Worm (Caenorhabditis elegans) whole organism, L3 larva: ENCODE measurements around the gene C06A1.7.

Experiments
- R02D3.7 ChIP-seq: fragments of 150-350 bp; optimal IDR thresholded peaks from 2 replicates; lab custom pipeline; 2014; ENCODE audit warnings: missing biosample characterization, missing genetic modification characterization
- ZK546.5 ChIP-seq: sonication (generic microtip); optimal IDR thresholded peaks from 2 replicates; lab custom pipeline; 2017; ENCODE audit warnings: missing biosample characterization, missing genetic modification characterization
- ama-1 ChIP-seq: fragments of 150-350 bp; optimal IDR thresholded peaks from 2 replicates; lab custom pipeline; 2018
- ceh-16 ChIP-seq: sonication (generic microtip); optimal IDR thresholded peaks from 2 replicates; lab custom pipeline; 2017; ENCODE audit warnings: missing biosample characterization, missing genetic modification characterization
- ceh-82 ChIP-seq: fragments of 150-350 bp; optimal IDR thresholded peaks from 2 replicates; lab custom pipeline; 2014; ENCODE audit warnings: missing biosample characterization, missing genetic modification characterization
- ceh-9 ChIP-seq: sonication (generic microtip); optimal IDR thresholded peaks from 2 replicates; lab custom pipeline; 2018; ENCODE audit warnings: missing biosample characterization, missing genetic modification characterization
- daf-12 ChIP-seq: fragments of 150-350 bp; optimal IDR thresholded peaks from 2 replicates; lab custom pipeline; 2014; ENCODE audit warnings: missing biosample characterization, missing genetic modification reagents, missing genetic modification characterization
- egl-27 ChIP-seq: sonication (generic microtip); optimal IDR thresholded peaks from 4 replicates; lab custom pipeline; 2017; ENCODE audit warnings: missing biosample characterization, missing genetic modification reagents, missing genetic modification characterization
- egl-5 ChIP-seq: fragments of 150-350 bp; optimal IDR thresholded peaks from 2 replicates; lab custom pipeline; 2017; ENCODE audit warnings: missing biosample characterization, missing genetic modification reagents, missing genetic modification characterization, inconsistent platforms
- elt-1 ChIP-seq: fragments of 150-350 bp; optimal IDR thresholded peaks from 2 replicates; lab custom pipeline; 2014; ENCODE audit warnings: missing biosample characterization, missing genetic modification characterization
- elt-2 ChIP-seq: sonication (generic microtip); optimal IDR thresholded peaks from 2 replicates; lab custom pipeline; 2016; ENCODE audit warnings: missing genetic modification reagents, mild to moderate bottlenecking, missing genetic modification characterization, missing compliant biosample characterization
- elt-3 ChIP-seq, 3 experiments: fragments of 150-350 bp in 1 of 3; sonication (generic microtip) in 2 of 3; optimal IDR thresholded peaks; 2 replicates in 2 of 3; 4 replicates in 1 of 3; lab custom pipeline; 2014 to 2017; ENCODE audit warnings: missing biosample characterization in 3 of 3, missing genetic modification characterization in 3 of 3
- eor-1 ChIP-seq, 2 experiments: fragments of 150-350 bp; optimal IDR thresholded peaks; 2 replicates each; lab custom pipeline; 2014 to 2018; ENCODE audit warnings: missing biosample characterization in 2 of 2, missing genetic modification characterization in 2 of 2
- fkh-2 ChIP-seq: fragments of 150-350 bp; optimal IDR thresholded peaks from 2 replicates; lab custom pipeline; 2014; ENCODE audit warnings: missing biosample characterization, missing genetic modification reagents, missing genetic modification characterization
- fos-1 ChIP-seq: fragments of 150-350 bp; optimal IDR thresholded peaks from 2 replicates; lab custom pipeline; 2014; ENCODE audit warnings: missing biosample characterization, missing genetic modification characterization
- hmg-11 ChIP-seq: sonication (generic microtip); optimal IDR thresholded peaks from 2 replicates; lab custom pipeline; 2016; ENCODE audit warnings: missing genetic modification characterization, missing compliant biosample characterization
- jun-1 ChIP-seq: fragments of 150-350 bp; optimal IDR thresholded peaks from 2 replicates; lab custom pipeline; 2014; ENCODE audit warnings: missing biosample characterization, missing genetic modification reagents, missing genetic modification characterization
- lin-15B ChIP-seq: fragments of 150-350 bp; optimal IDR thresholded peaks from 2 replicates; lab custom pipeline; 2014; ENCODE audit warnings: missing biosample characterization, missing genetic modification characterization
- lin-39 ChIP-seq: fragments of 150-350 bp; optimal IDR thresholded peaks from 2 replicates; lab custom pipeline; 2018; ENCODE audit warnings: missing biosample characterization, missing genetic modification reagents, missing genetic modification characterization
- lsy-12 ChIP-seq: sonication (generic microtip); optimal IDR thresholded peaks from 2 replicates; lab custom pipeline; 2016; ENCODE audit warnings: mild to moderate bottlenecking, missing genetic modification characterization, missing compliant biosample characterization
- mdl-1 ChIP-seq: fragments of 150-350 bp; optimal IDR thresholded peaks from 2 replicates; lab custom pipeline; 2014; ENCODE audit warnings: missing biosample characterization, missing genetic modification characterization
- mml-1 ChIP-seq: fragments of 150-350 bp; sonication (generic microtip); optimal IDR thresholded peaks from 3 replicates; lab custom pipeline; 2014; ENCODE audit warnings: missing biosample characterization, missing genetic modification characterization
- nfya-1 ChIP-seq: sonication (generic microtip); optimal IDR thresholded peaks from 2 replicates; lab custom pipeline; 2017; ENCODE audit warnings: missing genetic modification characterization, mild to moderate bottlenecking, missing compliant biosample characterization, antibody characterized with exemption, moderate library complexity; ENCODE audit not compliant: insufficient read depth
- nhr-11 ChIP-seq: fragments of 150-350 bp; optimal IDR thresholded peaks from 2 replicates; lab custom pipeline; 2014; ENCODE audit warnings: missing biosample characterization, missing genetic modification characterization
- nhr-12 ChIP-seq: fragments of 150-350 bp; optimal IDR thresholded peaks from 2 replicates; lab custom pipeline; 2014; ENCODE audit warnings: missing biosample characterization, missing genetic modification characterization
- nhr-23 ChIP-seq: fragments of 150-350 bp; optimal IDR thresholded peaks from 2 replicates; lab custom pipeline; 2014; ENCODE audit warnings: missing biosample characterization, missing genetic modification reagents, missing genetic modification characterization
- nhr-25 ChIP-seq: sonication (generic microtip); optimal IDR thresholded peaks from 2 replicates; lab custom pipeline; 2017; ENCODE audit warnings: missing biosample characterization, missing genetic modification characterization
- nhr-28 ChIP-seq: fragments of 150-350 bp; optimal IDR thresholded peaks from 2 replicates; lab custom pipeline; 2014; ENCODE audit warnings: missing biosample characterization, missing genetic modification characterization
- nhr-43 ChIP-seq: sonication (generic microtip); optimal IDR thresholded peaks from 2 replicates; lab custom pipeline; 2016; ENCODE audit warnings: mild to moderate bottlenecking, missing genetic modification characterization, missing compliant biosample characterization; ENCODE audit not compliant: poor library complexity, severe bottlenecking
- nhr-76 ChIP-seq: fragments of 150-350 bp; sonication (generic microtip); optimal IDR thresholded peaks from 5 replicates; lab custom pipeline; 2014; ENCODE audit warnings: missing biosample characterization, missing genetic modification characterization
- pha-4 ChIP-seq: fragments of 150-350 bp; optimal IDR thresholded peaks from 2 replicates; lab custom pipeline; 2014; ENCODE audit warnings: missing biosample characterization, missing genetic modification reagents, missing genetic modification characterization
- pqm-1 ChIP-seq: fragments of 150-350 bp; optimal IDR thresholded peaks from 2 replicates; lab custom pipeline; 2017; ENCODE audit warnings: missing biosample characterization, missing genetic modification characterization, inconsistent platforms
- sea-2 ChIP-seq: fragments of 150-350 bp; sonication (generic microtip); optimal IDR thresholded peaks from 4 replicates; lab custom pipeline; 2014; ENCODE audit warnings: missing biosample characterization, missing genetic modification reagents, missing genetic modification characterization
- skn-1 ChIP-seq: fragments of 150-350 bp; optimal IDR thresholded peaks from 2 replicates; lab custom pipeline; 2014; ENCODE audit warnings: missing biosample characterization, missing genetic modification characterization
- snpc-4 ChIP-seq: fragments of 150-350 bp; optimal IDR thresholded peaks from 2 replicates; lab custom pipeline; 2014; ENCODE audit warnings: missing biosample characterization, missing genetic modification characterization
- tbx-2 ChIP-seq: sonication (generic microtip); optimal IDR thresholded peaks from 2 replicates; lab custom pipeline; 2016; ENCODE audit warnings: mild to moderate bottlenecking, missing genetic modification characterization, missing compliant biosample characterization
- unc-39 ChIP-seq: sonication (generic microtip); optimal IDR thresholded peaks from 4 replicates; lab custom pipeline; 2017; ENCODE audit warnings: missing biosample characterization, missing genetic modification characterization
- unc-62 ChIP-seq: fragments of 150-350 bp; sonication (generic microtip); optimal IDR thresholded peaks from 4 replicates; lab custom pipeline; 2014; ENCODE audit warnings: missing biosample characterization, missing genetic modification reagents, missing genetic modification characterization
- zag-1 ChIP-seq: fragments of 150-350 bp; optimal IDR thresholded peaks from 2 replicates; lab custom pipeline; 2014; ENCODE audit warnings: missing biosample characterization, missing genetic modification characterization
- ztf-11 ChIP-seq: fragments of 150-350 bp; optimal IDR thresholded peaks from 2 replicates; lab custom pipeline; 2014; ENCODE audit warnings: missing biosample characterization, missing genetic modification characterization
- ztf-4 ChIP-seq: fragments of 150-350 bp; optimal IDR thresholded peaks from 2 replicates; lab custom pipeline; 2014; ENCODE audit warnings: missing biosample characterization, missing genetic modification characterization

The C06A1.7 gene

ce11 chrII:10555484-10556075 is 9.1 kb upstream of the C06A1.7 start (continued):
- no peak for TF ChIP-seq ZK546.5 (tag; lab: Kevin White, UChicago)
- TF ChIP-seq pqm-1 (tag; lab: Kevin White, UChicago), result no peak
- no peak for TF ChIP-seq lin-39 (tag; lab: Kevin White, UChicago)
- TF ChIP-seq nfya-1 (tag; lab: Kevin White, UChicago), result peak; percentile 23
- no peak for TF ChIP-seq elt-1 (tag; lab: Kevin White, UChicago)
- TF ChIP-seq nhr-43 (tag; lab: Kevin White, UChicago), result peak; percentile 38
- peak; percentile 19 for TF ChIP-seq tbx-2 (tag; lab: Kevin White, UChicago)
- peak; percentile 28 for TF ChIP-seq hmg-11
- TF ChIP-seq skn-1 (tag; lab: Kevin White, UChicago), result no peak
- no peak for TF ChIP-seq ceh-9 (tag; lab: Kevin White, UChicago)
- no peak for TF ChIP-seq mdl-1 (tag; lab: Kevin White, UChicago)

ce11 chrII:10556550-10557205 is 8.0 kb upstream of the C06A1.7 start:
- TF ChIP-seq egl-5 (tag; lab: Kevin White, UChicago) (no peak), lin-39 (tag; lab: Kevin White, UChicago) (no peak), nhr-28 (tag; lab: Kevin White, UChicago) (no peak), jun-1 (tag; lab: Kevin White, UChicago) (no peak), ceh-16 (no peak), pha-4 (tag; lab: Kevin White, UChicago) (peak; percentile 69), pqm-1 (tag; lab: Kevin White, UChicago) (peak; percentile 2), nhr-76 (no peak), elt-2 (no peak), ceh-82 (tag; lab: Kevin White, UChicago) (no peak), nfya-1 (tag; lab: Kevin White, UChicago) (peak; percentile 34), ama-1 (lab: Kevin White, UChicago) (peak; percentile 90), mdl-1 (tag; lab: Kevin White, UChicago) (no peak)
- TF ChIP-seq, all 47 proteins: peak for 4

ce11 chrII:10557206-10557574 is 7.5 kb upstream of the C06A1.7 start:
- TF ChIP-seq elt-3 (tag; optimal IDR thresholded peaks at IDR 0.05; lab: Kevin White, UChicago) (peak in 1 of 3 experiments; percentile 49), lsy-12 (peak; percentile 30), ztf-11 (tag; lab: Kevin White, UChicago) (no peak), eor-1 (tag; optimal IDR thresholded peaks at IDR 0.05; lab: Kevin White, UChicago) (no peak), nhr-11 (tag; lab: Kevin White, UChicago) (no peak), lin-15B (tag; lab: Kevin White, UChicago) (no peak), ceh-9 (tag; lab: Kevin White, UChicago) (no peak), ztf-4 (tag; lab: Kevin White, UChicago) (peak; percentile 54), jun-1 (tag; lab: Kevin White, UChicago) (peak; percentile 43), egl-27 (tag; lab: Kevin White, UChicago) (no peak), nhr-12 (tag; lab: Kevin White, UChicago) (no peak), mml-1 (no peak), ama-1 (lab: Kevin White, UChicago) (no peak), unc-39 (tag; lab: Kevin White, UChicago) (no peak), ceh-16 (no peak), egl-5 (tag; lab: Kevin White, UChicago) (no peak), zag-1 (tag; lab: Kevin White, UChicago) (no peak), lin-39 (tag; lab: Kevin White, UChicago) (no peak), sea-2 (GFP tag; lab: Kevin White, UChicago) (no peak), elt-2 (peak; percentile 85), pqm-1 (tag; lab: Kevin White, UChicago) (peak; percentile 51), ZK546.5 (tag; lab: Kevin White, UChicago) (no peak), skn-1 (tag; lab: Kevin White, UChicago) (no peak), nhr-43 (tag; lab: Kevin White, UChicago) (peak; percentile 89), elt-1 (tag; lab: Kevin White, UChicago) (peak; percentile 17), pha-4 (tag; lab: Kevin White, UChicago) (peak; percentile 61), R02D3.7 (tag; lab: Kevin White, UChicago) (no peak), tbx-2 (tag; lab: Kevin White, UChicago) (no peak), unc-62 (no peak), fos-1 (tag; lab: Kevin White, UChicago) (no peak), nhr-25 (tag; lab: Kevin White, UChicago) (peak; percentile 93), daf-12 (tag; lab: Kevin White, UChicago) (no peak), nhr-76 (no peak), snpc-4 (no peak), fkh-2 (tag; lab: Kevin White, UChicago) (no peak), ceh-82 (tag; lab: Kevin White, UChicago) (no peak), nhr-23 (peak; percentile 54), mdl-1 (tag; lab: Kevin White, UChicago) (no peak)
